Fruit fly (Drosophila melanogaster) ovary, adult (tissue): ENCODE measurements around the gene Gr89a.

Experiments used
- CG17801 ChIP-seq: fragments of 200-800 bp; optimal IDR thresholded peaks from 2 replicates; lab custom pipeline; 2019; ENCODE audit warnings: missing biosample characterization, mild to moderate bottlenecking, missing genetic modification characterization, moderate library complexity; ENCODE audit not compliant: partially characterized antibody

Gr89a gene

dm6 chr3R:16498859-16499258, at the start of gene Gr89a:
Gene Gr89a, minus strand, starts transcription at chr3R:16498959.
- no peak for TF ChIP-seq CG17801 (GFP tag; lab: Kevin White, UChicago)

- TF ChIP-seq CG17801 (GFP tag; lab: Kevin White, UChicago): no peak
Observed at dm6 chr3R:16545705-16546104, 46.9 kb upstream of the Gr89a start.

- no peak for TF ChIP-seq CG17801 (GFP tag; lab: Kevin White, UChicago)
Observed at dm6 chr3R:16542538-16542937, 43.8 kb upstream of the Gr89a start.

- no peak for TF ChIP-seq CG17801 (GFP tag; lab: Kevin White, UChicago)
Observed at dm6 chr3R:16541932-16542331, 43.2 kb upstream of the Gr89a start.

dm6 chr3R:16541293-16541692, 42.5 kb upstream of the Gr89a start:
- TF ChIP-seq CG17801 (GFP tag; lab: Kevin White, UChicago): no peak

dm6 chr3R:16538862-16539437, 40.2 kb upstream of the Gr89a start:
- TF ChIP-seq CG17801 (GFP tag; lab: Kevin White, UChicago): no peak

- no peak for TF ChIP-seq CG17801 (GFP tag; lab: Kevin White, UChicago)
Observed at dm6 chr3R:16537307-16537706, 38.5 kb upstream of the Gr89a start.

dm6 chr3R:16533749-16534304, 35.1 kb upstream of the Gr89a start:
- TF ChIP-seq CG17801 (GFP tag; lab: Kevin White, UChicago): no peak

- no peak for TF ChIP-seq CG17801 (GFP tag; lab: Kevin White, UChicago)
Observed at dm6 chr3R:16530424-16530823, 31.7 kb upstream of the Gr89a start.

- TF ChIP-seq CG17801 (GFP tag; lab: Kevin White, UChicago): no peak
Observed at dm6 chr3R:16528429-16528828, 29.7 kb upstream of the Gr89a start.

- no peak for TF ChIP-seq CG17801 (GFP tag; lab: Kevin White, UChicago)
Observed at dm6 chr3R:16526697-16527370, 28.1 kb upstream of the Gr89a start.

dm6 chr3R:16526256-16526655, 27.5 kb upstream of the Gr89a start:
- no peak for TF ChIP-seq CG17801 (GFP tag; lab: Kevin White, UChicago)

- TF ChIP-seq CG17801 (GFP tag; lab: Kevin White, UChicago): no peak
Observed at dm6 chr3R:16525555-16525954, 26.8 kb upstream of the Gr89a start.

dm6 chr3R:16524593-16525111, 25.9 kb upstream of the Gr89a start:
- no peak for TF ChIP-seq CG17801 (GFP tag; lab: Kevin White, UChicago)

- no peak for TF ChIP-seq CG17801 (GFP tag; lab: Kevin White, UChicago)
Observed at dm6 chr3R:16524178-16524577, 25.4 kb upstream of the Gr89a start.

dm6 chr3R:16523395-16523794, 24.6 kb upstream of the Gr89a start:
- no peak for TF ChIP-seq CG17801 (GFP tag; lab: Kevin White, UChicago)
